Worm (Caenorhabditis elegans): Measurements from ENCODE around the gene F59A6.2.

F59A6.2 gene

ce11 chrII:4989802-4990201 is 24.7 kb upstream of the F59A6.2 start, which contains the start of gene T27F7.12:
Gene T27F7.12, plus strand, starts transcription at chrII:4990102.
- TF ChIP-seq nhr-77 (tag; optimal IDR thresholded peaks at IDR 0.05) (no peak), irx-1 (tag; optimal IDR thresholded peaks at IDR 0.05) (no peak), efl-3 (GFP tag; optimal IDR thresholded peaks at IDR 0.05) (no peak), nhr-11 (tag; optimal IDR thresholded peaks at IDR 0.05) (no peak), hlh-4 (tag; optimal IDR thresholded peaks at IDR 0.05) (no peak)

- TF ChIP-seq nhr-90 (tag; optimal IDR thresholded peaks at IDR 0.05; ENCODE audit: poor library complexity) = no peak
- TF ChIP-seq sptf-1 (tag; optimal IDR thresholded peaks at IDR 0.05) = no peak
- no peak for TF ChIP-seq xbp-1 (tag; optimal IDR thresholded peaks at IDR 0.05)
- TF ChIP-seq skn-1 (tag; optimal IDR thresholded peaks at IDR 0.05) = no peak
- no peak for TF ChIP-seq nhr-237 (tag; optimal IDR thresholded peaks at IDR 0.05)
- no peak for TF ChIP-seq ceh-63 (GFP tag; optimal IDR thresholded peaks at IDR 0.05)
- TF ChIP-seq nhr-77 (tag; optimal IDR thresholded peaks at IDR 0.05) = no peak
- TF ChIP-seq lin-15B (tag; optimal IDR thresholded peaks at IDR 0.05) = no peak
- no peak for TF ChIP-seq unc-130 (tag; optimal IDR thresholded peaks at IDR 0.05)
- TF ChIP-seq blmp-1 (tag; optimal IDR thresholded peaks at IDR 0.05) = no peak
- no peak for TF ChIP-seq unc-62 (GFP tag; optimal IDR thresholded peaks at IDR 0.05)
- TF ChIP-seq pax-3 (tag; optimal IDR thresholded peaks at IDR 0.05) = no peak
Observed at ce11 chrII:4992977-4993376, 21.5 kb upstream of the F59A6.2 start, which contains the start of gene pigb-1. Gene pigb-1, minus strand, starts transcription at chrII:4993077.

- peak; percentile 56 for TF ChIP-seq lin-15B (tag; optimal IDR thresholded peaks at IDR 0.05)
- TF ChIP-seq lir-3 (tag; optimal IDR thresholded peaks at IDR 0.05; ENCODE audit: poor library complexity) = peak; percentile 58
- TF ChIP-seq mab-9 (GFP tag; IDR thresholded peaks at IDR 0.05) = no peak
- no peak for TF ChIP-seq jun-1 (tag; optimal IDR thresholded peaks at IDR 0.05)
- no peak for TF ChIP-seq nhr-11 (tag; optimal IDR thresholded peaks at IDR 0.05)
- no peak for TF ChIP-seq Y116A8C.19 (tag; optimal IDR thresholded peaks at IDR 0.05; ENCODE audit: borderline replicate concordance)
- TF ChIP-seq lsy-2 (tag; optimal IDR thresholded peaks at IDR 0.05) = peak; percentile 53 to 74
- no peak for TF ChIP-seq ets-5 (GFP tag; IDR thresholded peaks at IDR 0.05)
- TF ChIP-seq rnt-1 (tag; optimal IDR thresholded peaks at IDR 0.05) = peak; percentile 65
- TF ChIP-seq nhr-84 (tag; optimal IDR thresholded peaks at IDR 0.05) = no peak
- no peak for TF ChIP-seq unc-62 (GFP tag; optimal IDR thresholded peaks at IDR 0.05)
- TF ChIP-seq elt-3 (tag; optimal IDR thresholded peaks at IDR 0.05) = no peak
- peak; percentile 29 for TF ChIP-seq snpc-4 (tag; optimal IDR thresholded peaks at IDR 0.05)
- no peak for TF ChIP-seq zag-1 (tag; optimal IDR thresholded peaks at IDR 0.05)
- TF ChIP-seq mef-2 (tag; optimal IDR thresholded peaks at IDR 0.05) = no peak
- peak; percentile 55 to 77 (median 59) for TF ChIP-seq dpl-1 (GFP tag; optimal IDR thresholded peaks at IDR 0.05)
- no peak for TF ChIP-seq ztf-4 (tag; optimal IDR thresholded peaks at IDR 0.05)
- TF ChIP-seq nhr-12 (tag; optimal IDR thresholded peaks at IDR 0.05) = no peak
- peak; percentile 62 for TF ChIP-seq ceh-90 (tag; optimal IDR thresholded peaks at IDR 0.05)
- TF ChIP-seq egl-13 (tag; optimal IDR thresholded peaks at IDR 0.05) = no peak
- no peak for TF ChIP-seq pag-3 (tag; optimal IDR thresholded peaks at IDR 0.05; ENCODE audit: borderline replicate concordance, insufficient read depth)
- no peak for TF ChIP-seq lin-39 (tag; optimal IDR thresholded peaks at IDR 0.05)
- TF ChIP-seq tbx-2 (tag; optimal IDR thresholded peaks at IDR 0.05) = peak; percentile 47
- TF ChIP-seq nhr-28 (tag; optimal IDR thresholded peaks at IDR 0.05) = no peak
- TF ChIP-seq fkh-10 (GFP tag; optimal IDR thresholded peaks at IDR 0.05) = no peak
- no peak for TF ChIP-seq ama-1 (optimal IDR thresholded peaks at IDR 0.05)
- no peak for TF ChIP-seq unc-30 (tag; optimal IDR thresholded peaks at IDR 0.05)
- TF ChIP-seq alr-1 (tag; optimal IDR thresholded peaks at IDR 0.05; ENCODE audit: borderline replicate concordance) = no peak
- TF ChIP-seq efl-3 (GFP tag; optimal IDR thresholded peaks at IDR 0.05) = no peak
- TF ChIP-seq hlh-4 (tag; optimal IDR thresholded peaks at IDR 0.05) = no peak
- no peak for TF ChIP-seq pax-3 (tag; optimal IDR thresholded peaks at IDR 0.05)
- TF ChIP-seq sup-37 (GFP tag; optimal IDR thresholded peaks at IDR 0.05) = no peak
- TF ChIP-seq ceh-88 (GFP tag; IDR thresholded peaks at IDR 0.05) = no peak
- TF ChIP-seq hpl-2 (GFP tag; optimal IDR thresholded peaks at IDR 0.05) = no peak
- TF ChIP-seq fkh-4 (tag; optimal IDR thresholded peaks at IDR 0.05; ENCODE audit: borderline replicate concordance) = no peak
- no peak for TF ChIP-seq vab-15 (tag; optimal IDR thresholded peaks at IDR 0.05)
- TF ChIP-seq pqm-1 (tag; optimal IDR thresholded peaks at IDR 0.05) = no peak
- peak; percentile 39; the same call in 1 of the 2 replicates for TF ChIP-seq isw-1 (GFP tag; IDR thresholded peaks at IDR 0.05)
- no peak for TF ChIP-seq ceh-63 (GFP tag; optimal IDR thresholded peaks at IDR 0.05)
- no peak for TF ChIP-seq unc-130 (tag; optimal IDR thresholded peaks at IDR 0.05)
Observed at ce11 chrII:4993530-4994192, 20.8 kb upstream of the F59A6.2 start, which contains the start of the genes eif-1 and vps-24. Gene eif-1, minus strand, starts transcription at chrII:4993580. Gene vps-24, plus strand, starts transcription at chrII:4993998.
